Fruit fly (Drosophila melanogaster): ENCODE measurements around the gene Tango6.

Gene Tango6

DNA sequence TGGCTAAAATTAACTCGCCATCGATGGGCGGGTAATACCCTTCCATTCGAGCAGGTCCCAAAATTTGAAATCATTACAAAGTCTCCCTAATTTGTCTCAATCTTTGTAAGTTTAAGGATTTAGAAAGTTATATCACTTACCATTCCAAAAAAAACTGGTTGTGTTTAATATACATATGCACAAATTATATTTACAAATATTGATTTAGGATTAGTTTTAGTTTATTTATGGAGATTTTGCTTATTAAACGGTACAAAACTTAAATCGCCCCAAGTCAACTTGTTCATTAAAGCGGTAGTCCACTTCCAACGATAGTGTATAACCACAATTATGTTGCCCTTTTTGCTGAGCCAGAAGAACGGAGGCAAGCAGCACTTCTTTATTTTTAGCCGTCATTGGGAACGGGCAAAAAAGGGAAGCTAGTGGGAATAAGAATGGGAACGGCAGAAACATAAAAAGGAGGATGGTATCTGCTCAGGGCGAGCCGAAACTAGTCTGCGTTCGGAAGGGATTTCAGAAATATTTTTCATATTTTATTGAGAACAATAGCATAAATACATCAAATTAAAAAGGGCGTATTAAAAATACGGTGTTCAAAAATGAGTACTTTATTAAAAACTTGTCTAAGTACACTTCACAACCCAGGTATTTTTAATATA is 20.6 kb upstream of the Tango6 start (continued):
- TF ChIP-seq abd-A (tag; optimal IDR thresholded peaks at IDR 0.05), result no peak
- TF ChIP-seq Usf (GFP tag; optimal IDR thresholded peaks at IDR 0.05), result peak; percentile 36
- no peak for TF ChIP-seq Scr (GFP tag; IDR thresholded peaks at IDR 0.05; ENCODE audit: partially characterized antibody)
- no peak for TF ChIP-seq CG15514 (GFP tag; optimal IDR thresholded peaks at IDR 0.05)
- peak; percentile 40 for TF ChIP-seq oc (tag; optimal IDR thresholded peaks at IDR 0.05)
- TF ChIP-seq CG15479 (GFP tag; optimal IDR thresholded peaks at IDR 0.05), result no peak
- no peak for TF ChIP-seq HLHmδ (GFP tag; optimal IDR thresholded peaks at IDR 0.05)
- TF ChIP-seq ro (GFP tag; IDR thresholded peaks at IDR 0.05), result no peak
- TF ChIP-seq CG3163 (GFP tag; optimal IDR thresholded peaks at IDR 0.05), result no peak
- TF ChIP-seq gce (GFP tag; IDR thresholded peaks at IDR 0.05), result no peak
- no peak; the same call in 1 of the 2 replicates for TF ChIP-seq Rfx (GFP tag; IDR thresholded peaks at IDR 0.05)
- TF ChIP-seq ewg (GFP tag; optimal IDR thresholded peaks at IDR 0.05), result peak; percentile 68
- TF ChIP-seq CG1792 (GFP tag; optimal IDR thresholded peaks at IDR 0.05), result no peak
- TF ChIP-seq pita (GFP tag; optimal IDR thresholded peaks at IDR 0.05), result no peak
- peak; percentile 43 for TF ChIP-seq CG30020 (tag; optimal IDR thresholded peaks at IDR 0.05)
- 0 out of 2 replicates have a peak, but pooled peaks have one; percentile 22 for TF ChIP-seq CG4404 (GFP tag; IDR thresholded peaks at IDR 0.05)
- no peak for TF ChIP-seq Ada2b (GFP tag; IDR thresholded peaks at IDR 0.05)
- TF ChIP-seq Atf3 (GFP tag; optimal IDR thresholded peaks at IDR 0.05), result no peak
- no peak for TF ChIP-seq ato (GFP tag; IDR thresholded peaks at IDR 0.05; ENCODE audit: partially characterized antibody)
- TF ChIP-seq Fer1 (GFP tag; optimal IDR thresholded peaks at IDR 0.05), result peak; percentile 7
- peak; percentile 86 for TF ChIP-seq CG10979 (tag; optimal IDR thresholded peaks at IDR 0.05)
- TF ChIP-seq ham (GFP tag; IDR thresholded peaks at IDR 0.05), result no peak
- no peak for TF ChIP-seq CG9215 (GFP tag; IDR thresholded peaks at IDR 0.05)
- no peak for TF ChIP-seq Dref (GFP tag; IDR thresholded peaks at IDR 0.05)
- no peak for TF ChIP-seq Ets97D (GFP tag; optimal IDR thresholded peaks at IDR 0.05)
- TF ChIP-seq CG31365 (tag; optimal IDR thresholded peaks at IDR 0.05), result no peak
- no peak for TF ChIP-seq wdn (GFP tag; IDR thresholded peaks at IDR 0.05)
- no peak for TF ChIP-seq CG2199 (GFP tag; IDR thresholded peaks at IDR 0.05)
- no peak for TF ChIP-seq CG13894 (tag; optimal IDR thresholded peaks at IDR 0.05)
- TF ChIP-seq CG12219 (GFP tag; optimal IDR thresholded peaks at IDR 0.05), result peak; percentile 70
- TF ChIP-seq mirr (GFP tag; optimal IDR thresholded peaks at IDR 0.05), result no peak
- no peak for TF ChIP-seq chinmo (GFP tag; IDR thresholded peaks at IDR 0.05; ENCODE audit: partially characterized antibody)
- TF ChIP-seq bsh (GFP tag; optimal IDR thresholded peaks at IDR 0.05), result peak; percentile 93 to 95
- no peak for TF ChIP-seq NFAT (GFP tag; IDR thresholded peaks at IDR 0.05)
- peak; percentile 57 for TF ChIP-seq CG6254 (GFP tag; optimal IDR thresholded peaks at IDR 0.05)
- no peak for TF ChIP-seq ab (GFP tag; optimal IDR thresholded peaks at IDR 0.05)
- peak; percentile 9 for TF ChIP-seq pho (GFP tag; optimal IDR thresholded peaks at IDR 0.05)
- TF ChIP-seq eve (GFP tag; optimal IDR thresholded peaks at IDR 0.05), result no peak
- TF ChIP-seq trh (GFP tag; optimal IDR thresholded peaks at IDR 0.05), result no peak
- no peak for TF ChIP-seq pnt (GFP tag; optimal IDR thresholded peaks at IDR 0.05)
- TF ChIP-seq BEAF-32 (GFP tag; optimal IDR thresholded peaks at IDR 0.05), result no peak
- peak; percentile 50 for TF ChIP-seq CG18599 (GFP tag; optimal IDR thresholded peaks at IDR 0.05)
- TF ChIP-seq CG10654 (GFP tag; optimal IDR thresholded peaks at IDR 0.05), result peak; percentile 33
- peak; percentile 51 for TF ChIP-seq Hmr (GFP tag; optimal IDR thresholded peaks at IDR 0.05)
- TF ChIP-seq CHES-1-like (GFP tag; optimal IDR thresholded peaks at IDR 0.05), result no peak
- no peak for TF ChIP-seq fd3F (GFP tag; optimal IDR thresholded peaks at IDR 0.05)
- TF ChIP-seq CG18764 (GFP tag; optimal IDR thresholded peaks at IDR 0.05), result peak; percentile 18
- TF ChIP-seq fd64A (GFP tag; optimal IDR thresholded peaks at IDR 0.05), result peak; percentile 2
- no peak for TF ChIP-seq kay (GFP tag; optimal IDR thresholded peaks at IDR 0.05)
- TF ChIP-seq D19B (GFP tag; optimal IDR thresholded peaks at IDR 0.05), result no peak
